Fruit fly (Drosophila melanogaster): ENCODE measurements around the gene CG32081.

Gene CG32081

DNA sequence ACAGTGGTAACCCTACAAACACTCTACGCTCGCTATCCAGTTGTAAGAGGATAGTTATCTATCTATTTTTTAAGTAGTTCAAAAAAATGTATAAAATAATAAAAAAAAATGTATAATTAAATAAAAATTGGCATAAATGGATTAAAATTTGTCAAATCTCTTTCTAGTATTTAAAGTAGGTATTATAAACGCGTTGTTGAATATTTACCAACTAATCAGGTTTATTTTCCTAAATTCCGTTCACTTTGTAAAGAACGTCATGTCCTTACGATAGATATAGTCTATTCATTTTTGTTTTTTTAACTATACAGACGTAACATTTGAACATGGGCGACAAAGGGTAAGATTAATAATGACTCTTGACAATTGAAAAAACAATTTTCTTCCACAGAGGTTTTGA lies at the start of gene CG32081:
CG32081 (plus strand) TSS at position 301 of the 400 bp plus-strand sequence.
- no peak for TF ChIP-seq CTCF (optimal IDR thresholded peaks at IDR 0.05)
- TF ChIP-seq CG8478 (optimal IDR thresholded peaks at IDR 0.05), result no peak

DNA sequence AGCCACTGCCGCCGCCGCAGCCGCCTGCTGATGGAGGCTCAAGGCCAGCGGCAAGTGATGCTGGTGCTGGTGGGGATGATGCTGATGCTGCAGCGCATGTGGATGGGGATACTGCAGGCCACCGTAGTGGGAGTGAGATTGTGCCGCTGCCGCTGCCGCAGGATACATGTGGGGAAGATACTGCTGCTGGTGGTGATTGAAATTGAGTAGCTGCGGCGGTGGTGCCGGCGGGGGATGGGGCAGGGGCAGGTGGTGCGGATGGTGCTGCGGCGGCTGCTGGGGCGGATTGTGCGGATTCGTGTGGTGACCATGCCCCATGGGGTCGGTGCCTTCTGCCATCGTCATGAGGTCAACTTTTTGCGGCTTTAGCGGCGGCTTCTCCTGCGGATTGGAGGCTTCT lies 42.8 kb upstream of the CG32081 start:
- TF ChIP-seq CG8478 (optimal IDR thresholded peaks at IDR 0.05) (no peak), CTCF (optimal IDR thresholded peaks at IDR 0.05) (no peak)

DNA sequence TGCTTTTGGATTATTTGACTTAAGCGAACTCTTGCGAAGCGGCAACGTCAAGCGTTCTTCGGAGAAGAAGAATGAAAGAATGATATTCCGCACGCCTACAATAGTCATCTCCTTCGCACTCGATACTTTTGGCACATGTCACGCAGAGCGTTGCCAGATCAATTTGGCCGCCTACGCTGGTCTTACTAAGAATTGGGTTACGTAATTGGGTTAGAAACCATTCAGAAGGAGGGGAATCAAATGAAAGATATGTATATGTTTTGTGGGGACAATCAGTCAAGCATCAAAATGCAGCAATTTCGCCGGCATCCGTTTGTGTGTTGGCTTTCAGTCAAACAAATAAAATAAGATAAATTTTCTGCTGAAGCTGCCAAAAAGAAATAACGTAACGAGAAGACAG lies 41.8 kb upstream of the CG32081 start:
- TF ChIP-seq CG8478 (optimal IDR thresholded peaks at IDR 0.05), result no peak
- no peak for TF ChIP-seq CTCF (optimal IDR thresholded peaks at IDR 0.05)

DNA sequence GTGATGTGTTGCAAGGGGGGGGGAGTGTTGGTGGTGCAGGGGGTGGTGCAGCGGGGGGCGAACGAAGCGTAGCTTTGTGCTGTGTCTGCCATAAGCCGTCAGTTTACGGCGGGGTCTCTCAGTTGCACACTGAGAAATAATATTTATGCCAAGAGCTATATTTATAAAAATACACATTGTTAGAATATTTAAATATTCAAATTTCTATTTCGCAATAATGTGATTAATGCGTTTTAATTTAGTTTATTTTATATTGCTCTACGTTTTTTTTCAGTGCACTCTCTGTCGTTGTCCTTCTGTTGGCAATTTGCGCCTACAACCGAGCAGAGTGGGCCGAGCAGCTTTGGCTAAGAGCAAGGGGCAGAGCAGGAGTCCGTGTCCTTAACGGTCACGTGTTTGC lies 40.8 kb upstream of the CG32081 start:
- TF ChIP-seq CTCF (optimal IDR thresholded peaks at IDR 0.05) (no peak), CG8478 (optimal IDR thresholded peaks at IDR 0.05) (no peak)

DNA sequence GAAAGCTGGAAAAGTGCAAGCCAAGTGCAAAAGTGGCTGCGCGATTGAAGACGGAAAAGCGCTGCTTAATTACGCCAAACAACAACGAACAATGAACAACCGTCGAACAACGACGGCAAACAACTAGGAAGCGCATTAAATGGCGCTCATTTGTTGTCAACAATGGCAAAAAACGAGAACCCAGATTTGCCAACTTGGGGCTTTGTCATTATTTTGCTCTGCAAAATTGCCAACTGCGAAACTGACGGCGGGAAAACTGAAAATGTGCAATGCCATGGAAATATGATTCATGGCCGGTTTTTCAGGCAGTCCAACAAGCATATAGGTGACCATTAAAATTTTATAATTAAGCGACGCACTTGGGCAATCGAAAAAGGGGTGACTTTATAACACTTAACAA lies 38.8 kb upstream of the CG32081 start:
- no peak for TF ChIP-seq CG8478 (optimal IDR thresholded peaks at IDR 0.05)
- no peak for TF ChIP-seq CTCF (optimal IDR thresholded peaks at IDR 0.05)

DNA sequence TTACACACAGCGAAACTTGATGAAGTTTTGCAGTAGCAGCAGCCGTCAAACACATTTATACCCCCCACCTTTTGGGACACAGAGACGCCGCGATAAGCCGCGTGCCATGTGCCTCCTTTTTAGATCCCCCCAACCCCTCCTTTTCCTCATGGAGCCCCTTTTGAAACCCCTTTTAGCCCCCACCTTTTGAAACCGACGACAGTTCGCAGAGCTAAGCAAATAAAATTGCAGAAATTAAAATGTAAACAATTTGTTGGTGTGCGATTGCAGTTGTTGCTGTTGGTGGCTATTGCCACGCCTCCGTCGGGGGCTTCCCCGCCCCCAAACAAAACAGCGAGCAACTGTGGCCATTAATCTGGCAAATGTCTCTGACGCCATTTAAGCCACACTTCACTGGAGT lies 38.1 kb upstream of the CG32081 start:
- TF ChIP-seq CTCF (optimal IDR thresholded peaks at IDR 0.05), result no peak

DNA sequence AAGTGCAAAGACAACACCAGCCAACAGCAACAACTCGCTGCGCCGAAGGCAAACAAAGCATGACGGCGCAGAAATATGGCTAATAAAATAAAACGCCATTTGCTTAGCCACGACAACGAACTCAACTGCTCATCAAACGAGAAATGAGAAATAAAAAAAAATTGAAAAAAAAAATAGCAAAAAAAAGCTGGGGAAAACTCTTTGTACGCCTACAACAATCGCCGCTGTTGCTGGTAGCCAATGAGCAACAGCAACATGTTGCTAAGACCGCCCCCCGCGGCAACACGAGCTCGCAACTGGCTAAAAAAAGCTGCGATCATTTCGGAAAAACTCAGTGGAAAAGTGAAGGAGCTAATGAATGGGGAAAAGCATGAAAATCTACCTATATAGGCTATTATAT lies 37.5 kb upstream of the CG32081 start:
- TF ChIP-seq CG8478 (optimal IDR thresholded peaks at IDR 0.05), result no peak
- TF ChIP-seq CTCF (optimal IDR thresholded peaks at IDR 0.05), result no peak

DNA sequence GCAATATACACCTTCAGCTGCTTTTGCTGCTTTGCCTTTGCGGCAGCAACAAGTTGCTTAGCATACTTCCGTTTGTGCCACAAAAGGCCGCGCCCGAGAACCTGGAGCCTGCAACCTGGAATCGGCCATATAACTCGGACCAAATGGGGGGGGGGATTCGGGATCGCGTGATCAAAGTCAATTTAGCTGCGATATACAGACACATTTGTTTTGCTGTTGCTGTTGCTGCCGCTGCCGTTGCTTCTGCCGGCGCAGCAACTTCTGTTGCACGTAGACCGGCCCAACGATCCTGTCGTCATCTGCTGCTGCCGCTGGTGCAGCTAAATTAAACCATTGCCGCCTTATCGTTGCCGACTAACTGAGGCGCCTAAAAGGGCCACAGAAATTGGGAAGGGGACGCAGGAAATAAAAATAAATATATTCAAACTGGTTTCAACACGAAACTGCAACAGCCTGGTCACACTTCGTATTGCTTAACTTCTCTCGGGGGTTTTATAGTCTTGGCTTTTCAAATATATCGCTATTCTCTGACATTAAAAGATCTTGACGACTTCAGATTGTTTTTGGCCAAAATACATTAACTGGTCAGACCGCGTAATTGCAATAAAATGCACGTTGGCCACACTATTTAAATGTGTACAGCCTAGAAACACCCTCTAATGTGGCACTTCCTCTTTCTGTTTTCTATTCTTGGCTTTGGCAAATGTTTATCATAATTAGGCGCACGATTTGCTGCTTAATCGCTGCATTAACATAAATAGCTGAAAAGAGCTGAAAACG lies 35.9 kb upstream of the CG32081 start:
- TF ChIP-seq CG8478 (optimal IDR thresholded peaks at IDR 0.05), result no peak
- no peak for TF ChIP-seq CTCF (optimal IDR thresholded peaks at IDR 0.05)

DNA sequence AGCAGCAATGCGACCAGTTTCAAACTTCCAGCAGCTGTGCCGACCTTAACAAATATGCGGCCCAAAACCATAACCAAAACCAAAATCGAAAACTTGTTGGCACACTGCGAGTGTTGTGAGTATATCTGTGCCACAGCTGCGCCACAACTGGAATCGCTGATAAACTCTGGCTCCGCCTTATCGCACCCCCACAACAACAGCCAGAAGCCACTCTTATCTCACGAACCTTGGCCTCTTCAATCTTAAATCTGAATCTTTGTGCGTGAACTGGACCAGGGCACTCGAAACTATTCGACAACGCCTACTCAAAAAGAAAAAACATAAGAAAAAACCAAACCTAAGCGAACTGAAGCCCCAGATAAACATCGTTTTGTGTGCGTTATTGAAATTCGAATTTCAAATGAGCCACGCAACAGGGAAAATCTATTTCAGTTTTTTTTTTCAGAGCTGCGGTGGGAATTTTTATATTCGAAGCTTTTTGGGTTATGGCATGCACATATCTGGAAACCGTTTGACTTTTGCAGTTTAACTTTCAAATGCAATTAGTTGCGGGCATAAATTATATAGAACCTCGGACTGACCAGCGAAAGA lies 30.0 kb upstream of the CG32081 start:
- no peak for TF ChIP-seq CG8478 (optimal IDR thresholded peaks at IDR 0.05)
- TF ChIP-seq CTCF (optimal IDR thresholded peaks at IDR 0.05), result no peak

DNA sequence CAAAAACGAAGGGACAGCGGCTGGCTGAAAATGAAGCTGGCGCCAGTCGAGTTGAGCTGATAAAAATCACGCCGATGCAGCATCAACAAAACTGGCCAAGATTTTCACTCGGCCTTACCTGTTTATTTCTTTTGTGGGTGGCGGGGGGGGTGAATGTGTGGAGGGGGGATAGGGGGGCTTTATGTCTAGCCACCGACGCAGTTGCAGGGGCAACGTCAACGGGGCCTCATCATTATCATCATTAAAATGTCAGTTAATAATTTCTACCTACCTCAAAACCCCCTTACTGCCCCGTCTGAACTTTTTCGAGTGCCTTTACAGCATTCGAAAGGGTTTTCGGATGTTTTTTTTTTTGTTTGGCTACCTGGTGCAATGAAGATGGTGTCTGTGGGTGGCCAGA lies 27.8 kb upstream of the CG32081 start:
- TF ChIP-seq CG8478 (optimal IDR thresholded peaks at IDR 0.05), result no peak
- TF ChIP-seq CTCF (optimal IDR thresholded peaks at IDR 0.05), result no peak

DNA sequence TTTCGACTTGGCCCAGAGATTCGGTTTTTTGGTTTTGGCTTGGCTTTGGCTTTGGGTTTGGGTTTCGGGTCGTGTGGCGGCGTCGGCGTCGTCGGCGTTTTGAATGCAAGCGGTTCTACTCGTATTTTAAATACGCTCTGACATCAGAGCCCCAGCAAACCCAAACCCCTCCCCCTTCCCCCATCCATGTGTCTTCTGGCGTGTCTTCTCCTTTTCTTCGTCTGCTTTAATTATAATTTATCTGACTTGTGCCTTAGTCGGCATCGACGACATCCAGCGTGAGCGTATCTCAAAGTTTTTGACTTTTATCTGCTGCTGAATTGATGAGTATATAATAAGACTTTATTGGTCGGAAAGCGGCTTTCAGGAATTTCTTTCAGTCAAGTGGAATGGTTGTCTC lies 25.7 kb upstream of the CG32081 start:
- TF ChIP-seq CTCF (optimal IDR thresholded peaks at IDR 0.05) (no peak), CG8478 (optimal IDR thresholded peaks at IDR 0.05) (no peak)

DNA sequence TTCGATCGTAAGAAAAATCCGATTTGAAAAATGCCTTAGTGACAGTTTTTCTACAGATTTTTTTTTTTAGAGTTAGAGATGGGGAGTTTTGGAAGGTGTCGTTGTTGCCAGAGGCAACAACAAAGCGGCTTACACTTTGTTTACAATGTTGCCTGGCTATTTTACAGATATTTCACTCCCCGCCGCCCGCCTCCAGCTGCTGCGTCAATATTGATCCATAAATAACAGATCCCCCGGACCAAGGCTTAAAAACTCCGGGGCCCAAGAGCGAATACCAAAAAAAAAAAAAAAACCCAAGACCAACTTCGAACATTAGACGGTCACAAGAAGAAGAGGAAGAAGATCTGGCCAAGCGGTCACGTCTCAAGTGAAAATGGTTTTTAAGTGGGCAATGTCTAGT lies 24.5 kb upstream of the CG32081 start:
- no peak for TF ChIP-seq CTCF (optimal IDR thresholded peaks at IDR 0.05)
- no peak for TF ChIP-seq CG8478 (optimal IDR thresholded peaks at IDR 0.05)

DNA sequence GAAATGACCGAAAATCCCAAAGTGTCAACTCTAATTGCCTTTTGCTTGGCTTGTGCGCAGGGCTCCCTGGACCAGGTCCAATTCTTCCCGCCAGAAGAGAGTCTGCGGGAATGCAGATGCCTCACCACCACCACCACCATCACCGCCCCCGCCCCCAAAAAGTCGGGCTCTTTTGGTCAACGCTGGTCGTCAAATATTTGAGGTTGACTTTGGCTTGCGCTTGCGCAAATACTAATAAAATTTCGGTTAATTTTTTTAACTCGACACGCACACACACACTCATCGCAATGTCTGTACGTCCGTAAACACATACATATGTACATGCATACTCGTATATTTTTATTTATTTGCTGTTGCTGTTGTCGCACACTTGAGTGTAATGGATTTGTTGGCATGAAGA lies 23.4 kb upstream of the CG32081 start:
- TF ChIP-seq CG8478 (optimal IDR thresholded peaks at IDR 0.05) (no peak), CTCF (optimal IDR thresholded peaks at IDR 0.05) (no peak)

DNA sequence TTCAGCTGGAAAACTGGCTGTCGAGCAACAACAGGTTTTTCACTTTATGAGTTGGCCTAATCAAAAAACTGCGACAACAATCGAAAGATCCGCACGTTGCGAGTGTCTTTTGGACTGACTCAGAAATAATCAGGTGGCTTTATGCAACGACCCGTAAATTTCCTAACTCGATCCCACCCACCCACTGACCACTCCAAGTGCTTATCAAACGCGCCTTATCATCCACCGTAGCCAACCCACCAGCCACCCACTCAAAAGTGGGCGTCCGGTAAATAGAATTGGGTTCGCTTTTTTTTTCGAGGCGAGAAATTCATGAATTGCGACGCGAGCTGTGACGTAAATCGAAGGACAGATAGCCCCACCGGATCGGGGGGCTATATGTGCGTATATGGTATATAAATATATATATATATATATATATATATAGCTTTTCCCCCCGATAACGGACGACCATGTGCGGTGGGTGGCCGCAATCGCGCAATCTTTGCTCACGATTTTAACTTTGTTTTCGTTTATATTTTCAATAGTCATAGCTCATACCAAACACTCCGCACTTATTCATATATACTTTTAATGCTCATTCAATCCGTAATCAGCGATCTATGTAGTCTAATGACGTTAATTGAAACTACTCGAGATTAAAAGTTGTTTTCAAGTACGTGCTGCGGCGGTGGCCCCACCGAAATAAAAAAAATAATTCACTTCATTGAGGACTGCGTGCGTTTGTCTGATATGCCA lies 22.5 kb upstream of the CG32081 start:
- TF ChIP-seq CG8478 (optimal IDR thresholded peaks at IDR 0.05), result no peak
- no peak for TF ChIP-seq CTCF (optimal IDR thresholded peaks at IDR 0.05)

DNA sequence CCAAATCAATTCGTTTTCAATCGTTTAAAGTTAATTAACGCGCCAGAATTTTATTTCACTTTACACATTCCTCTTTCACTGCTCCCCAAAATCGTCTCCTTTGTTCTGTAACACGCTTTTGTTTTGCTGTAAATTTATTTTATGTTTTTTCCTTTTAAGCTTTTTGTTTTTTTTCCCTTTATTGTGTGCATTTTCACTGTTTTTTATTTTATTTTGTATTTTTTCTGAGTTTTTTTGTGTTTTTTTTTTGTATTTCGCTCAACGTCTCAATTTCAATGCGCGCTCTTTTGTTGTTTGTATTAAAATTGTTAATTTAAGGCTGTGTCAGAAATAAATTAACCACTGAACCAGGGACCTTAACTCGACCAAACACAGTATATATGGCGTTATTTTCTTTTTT lies 20.9 kb upstream of the CG32081 start:
- TF ChIP-seq CG8478 (optimal IDR thresholded peaks at IDR 0.05), result no peak
- no peak for TF ChIP-seq CTCF (optimal IDR thresholded peaks at IDR 0.05)

DNA sequence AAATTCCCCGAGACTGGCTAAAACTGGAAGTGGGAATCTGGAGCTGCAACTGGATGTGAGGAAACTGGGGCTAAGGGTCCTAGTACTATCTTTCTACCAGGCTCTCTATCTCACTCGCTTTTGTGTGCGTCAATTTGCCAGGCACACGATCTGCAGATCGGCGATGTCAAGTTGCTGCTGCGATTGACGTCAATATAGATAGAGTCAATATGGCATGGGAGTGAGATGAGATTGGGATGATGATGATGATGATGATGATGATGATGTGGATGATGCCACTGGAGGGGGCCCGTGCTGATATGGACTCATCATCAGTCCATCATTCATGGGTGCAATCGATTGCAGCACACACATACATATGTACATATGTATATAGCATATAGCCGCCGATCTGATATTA lies 19.6 kb upstream of the CG32081 start:
- TF ChIP-seq CG8478 (optimal IDR thresholded peaks at IDR 0.05), result no peak
